Worm (Caenorhabditis elegans) whole organism, mixed stage, embryonic: Measurements from ENCODE around the gene dyci-1.

Experiments
- M03D4.4 ChIP-seq: sonication (generic microtip); optimal IDR thresholded peaks from 2 replicates; lab custom pipeline; 2017; ENCODE audit warnings: mild to moderate bottlenecking, missing genetic modification characterization, missing compliant biosample characterization
- ceh-83 ChIP-seq: fragments of 200-800 bp; sonication (Bioruptor generic); optimal IDR thresholded peaks from 2 replicates; lab custom pipeline; 2018; ENCODE audit warnings: mild to moderate bottlenecking, missing genetic modification characterization, missing compliant biosample characterization
- drap-1 ChIP-seq: fragments of 200-800 bp; sonication (Bioruptor generic); optimal IDR thresholded peaks from 3 replicates; lab custom pipeline; 2018; ENCODE audit warnings: mild to moderate bottlenecking, missing genetic modification characterization, missing compliant biosample characterization
- flh-1 ChIP-seq: fragments of 200-800 bp; sonication (Bioruptor generic); optimal IDR thresholded peaks from 2 replicates; lab custom pipeline; 2018; ENCODE audit warnings: mild to moderate bottlenecking, missing genetic modification characterization, moderate library complexity, missing compliant biosample characterization
- hlh-1 ChIP-seq: fragments of 150-350 bp; optimal IDR thresholded peaks from 2 replicates; lab custom pipeline; 2014; ENCODE audit warnings: missing biosample characterization, missing genetic modification reagents, missing genetic modification characterization
- mab-5 ChIP-seq: fragments of 150-350 bp; optimal IDR thresholded peaks from 2 replicates; lab custom pipeline; 2014; ENCODE audit warnings: missing biosample characterization, missing genetic modification characterization
- mls-2 ChIP-seq: sonication (generic microtip); optimal IDR thresholded peaks from 2 replicates; lab custom pipeline; 2016; ENCODE audit warnings: mild to moderate bottlenecking, missing genetic modification characterization, moderate library complexity, missing compliant biosample characterization
- nhr-12 ChIP-seq: fragments of 150-350 bp; optimal IDR thresholded peaks from 2 replicates; lab custom pipeline; 2014; ENCODE audit warnings: missing biosample characterization, missing genetic modification characterization
- nhr-237 ChIP-seq: fragments of 150-350 bp; optimal IDR thresholded peaks from 2 replicates; lab custom pipeline; 2014; ENCODE audit warnings: missing biosample characterization, missing genetic modification characterization
- snpc-4 ChIP-seq: fragments of 150-350 bp; optimal IDR thresholded peaks from 2 replicates; lab custom pipeline; 2014; ENCODE audit warnings: missing biosample characterization, missing genetic modification characterization
- tbx-8 ChIP-seq: fragments of 200-800 bp; sonication (Bioruptor generic); optimal IDR thresholded peaks from 2 replicates; lab custom pipeline; 2018; ENCODE audit warnings: mild to moderate bottlenecking, missing genetic modification characterization, moderate library complexity, missing compliant biosample characterization
- unc-62 ChIP-seq: fragments of 150-350 bp; optimal IDR thresholded peaks from 2 replicates; lab custom pipeline; 2014; ENCODE audit warnings: missing biosample characterization, missing genetic modification reagents, missing genetic modification characterization
- zip-8 ChIP-seq: fragments of 150-350 bp; optimal IDR thresholded peaks from 2 replicates; lab custom pipeline; 2014; ENCODE audit warnings: missing biosample characterization, missing genetic modification characterization
- ztf-11 ChIP-seq: fragments of 150-350 bp; optimal IDR thresholded peaks from 2 replicates; lab custom pipeline; 2014; ENCODE audit warnings: missing biosample characterization, missing genetic modification characterization

dyci-1 gene

DNA sequence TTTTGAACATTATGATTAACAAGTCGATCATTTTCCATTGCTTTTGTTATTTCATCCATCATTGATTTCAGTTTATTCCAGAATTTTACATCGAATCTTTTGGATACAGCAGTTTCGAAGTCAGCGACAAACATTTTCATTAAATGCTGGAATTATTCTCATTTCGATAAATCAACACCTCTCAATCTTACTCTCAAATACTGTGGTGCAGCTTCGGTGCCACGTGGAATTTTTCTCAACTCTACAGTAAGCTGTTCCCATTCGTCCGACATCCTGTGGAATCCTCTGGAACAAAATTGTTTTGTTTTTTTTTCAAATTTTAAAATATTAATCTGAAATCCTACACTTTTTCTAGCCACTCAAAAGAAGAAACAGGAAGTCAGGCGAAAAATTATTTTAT, 42.9 kb downstream of the dyci-1 start, which contains the start of gene smg-7:
Gene smg-7, minus strand, starts transcription at position 285 of the 400 bp plus-strand sequence.
- TF ChIP-seq ztf-11 (tag; lab: Kevin White, UChicago), result no peak
- TF ChIP-seq nhr-12 (tag; lab: Kevin White, UChicago), result no peak
- no peak for TF ChIP-seq flh-1 (GFP tag; lab: Kevin White, UChicago)
- no peak for TF ChIP-seq M03D4.4 (tag; lab: Kevin White, UChicago)

DNA sequence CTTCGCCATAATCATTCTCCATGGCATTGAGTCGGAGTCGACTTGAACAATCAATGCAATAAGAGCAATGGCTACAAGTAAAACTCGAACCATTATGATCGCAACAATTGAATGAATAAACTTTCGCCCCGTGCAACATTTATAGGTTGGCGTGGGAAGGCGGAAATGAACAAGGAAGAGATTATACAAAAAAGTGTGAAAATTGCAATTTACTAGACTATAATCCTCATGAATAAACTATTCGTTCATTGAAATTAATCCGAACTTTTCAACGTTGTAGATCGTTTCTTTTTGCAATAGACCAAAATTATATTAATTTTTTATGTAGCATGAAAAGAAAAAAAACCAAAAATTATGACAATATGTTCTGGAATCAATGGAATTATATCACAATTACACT, 44.9 kb downstream of the dyci-1 start, which contains the start of gene Y73B6A.3:
Gene Y73B6A.3, minus strand, starts transcription at position 101 of the 400 bp plus-strand sequence.
- TF ChIP-seq ceh-83 (GFP tag; lab: Kevin White, UChicago), result no peak
- TF ChIP-seq nhr-237 (tag; lab: Kevin White, UChicago), result no peak
- no peak for TF ChIP-seq unc-62 (GFP tag; lab: Kevin White, UChicago)
- no peak for TF ChIP-seq hlh-1
- no peak for TF ChIP-seq tbx-8 (GFP tag; lab: Kevin White, UChicago)
- no peak for TF ChIP-seq mls-2 (tag; lab: Kevin White, UChicago)
- no peak for TF ChIP-seq mab-5 (tag; lab: Kevin White, UChicago)
- TF ChIP-seq drap-1 (GFP tag; lab: Kevin White, UChicago), result no peak
- no peak for TF ChIP-seq nhr-12 (tag; lab: Kevin White, UChicago)
- no peak for TF ChIP-seq snpc-4
- no peak for TF ChIP-seq zip-8 (tag; lab: Kevin White, UChicago)
- TF ChIP-seq flh-1 (GFP tag; lab: Kevin White, UChicago), result no peak
- TF ChIP-seq ztf-11 (tag; lab: Kevin White, UChicago), result no peak
